In the genomic region with DNA sequence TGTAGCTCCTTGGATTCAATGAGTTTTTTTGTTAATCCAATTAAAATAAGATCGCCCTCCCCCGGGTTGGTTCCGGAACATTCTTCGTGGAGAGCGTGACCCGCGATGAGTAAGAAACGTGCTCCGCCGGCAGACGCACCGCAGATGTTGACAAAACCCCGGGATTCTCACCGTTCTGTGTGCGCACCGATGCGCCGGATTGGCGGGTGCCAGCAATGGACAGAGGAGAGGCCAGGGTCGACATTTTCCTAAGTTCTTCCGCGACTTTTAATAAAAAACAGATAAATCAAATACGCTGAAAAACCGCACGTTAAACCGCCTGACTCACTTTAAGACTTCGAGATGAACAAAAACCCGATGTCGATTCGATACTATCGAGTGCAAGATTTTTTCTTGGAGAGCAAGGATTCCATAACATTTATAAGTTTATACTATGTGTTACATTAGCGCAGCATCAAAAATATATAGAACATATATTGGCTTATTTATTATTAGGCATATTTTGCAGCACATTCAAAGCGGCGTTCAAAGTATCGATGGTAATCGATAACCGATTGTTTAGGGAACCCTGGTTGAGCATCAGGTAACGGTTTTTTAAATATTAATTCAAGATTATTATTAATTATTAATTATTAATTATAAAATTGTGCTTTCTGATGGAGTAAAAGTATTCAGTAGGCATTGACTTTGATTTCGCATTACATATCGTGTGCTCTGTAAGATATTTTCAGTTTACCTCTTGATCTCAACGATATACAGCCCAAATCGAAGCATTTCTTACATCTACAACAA, we compare ENCODE assay signal across 1 fruit fly cellular context.
TF ChIP-seq lines count a peak whose summit lies in the region.

A gene (minus strand): TSS at position 352 of the 792 bp plus-strand sequence.
A gene (plus strand): TSS at position 742 of the 792 bp plus-strand sequence.

TF ChIP-seq in whole organism, embryonic, 481 proteins besides CTCF, POLR2A, EP300 and RAD21 (continued from another document):
- TF ChIP-seq CG30403 (GFP tag; optimal IDR thresholded peaks at IDR 0.05; lab: Kevin White, UChicago), result peak; percentile 6
- no peak for TF ChIP-seq prd (optimal IDR thresholded peaks at IDR 0.05; lab: Kevin White, UChicago)
- TF ChIP-seq prd (GFP tag; IDR thresholded peaks at IDR 0.05; lab: Robert Waterston, UW), result no peak; the same call in 2 of the 3 replicates
- peak; percentile 88 for TF ChIP-seq kay (GFP tag; optimal IDR thresholded peaks at IDR 0.05; lab: Kevin White, UChicago)
- no peak for TF ChIP-seq Meics (GFP tag; optimal IDR thresholded peaks at IDR 0.05; lab: Kevin White, UChicago)
- peak; percentile 77 for TF ChIP-seq Dref (GFP tag; IDR thresholded peaks at IDR 0.05; lab: Robert Waterston, UW)
- TF ChIP-seq CG7271 (tag; optimal IDR thresholded peaks at IDR 0.05; lab: Kevin White, UChicago), result no peak
- TF ChIP-seq ind (GFP tag; optimal IDR thresholded peaks at IDR 0.05; lab: Kevin White, UChicago), result no peak
- TF ChIP-seq CG9437 (GFP tag; optimal IDR thresholded peaks at IDR 0.05; lab: Kevin White, UChicago), result peak; percentile 3
- peak; percentile 75; the same call in 2 of the 3 replicates for TF ChIP-seq CG11560 (tag; IDR thresholded peaks at IDR 0.05; lab: Robert Waterston, UW)
- TF ChIP-seq chinmo (GFP tag; IDR thresholded peaks at IDR 0.05; lab: Robert Waterston, UW; ENCODE audit: partially characterized antibody), result peak; percentile 85; the same call in 3 of the 4 replicates
- TF ChIP-seq Deaf1 (tag; optimal IDR thresholded peaks at IDR 0.05; lab: Kevin White, UChicago), result no peak
- TF ChIP-seq ac (GFP tag; optimal IDR thresholded peaks at IDR 0.05; lab: Kevin White, UChicago), result no peak
- TF ChIP-seq cwo (GFP tag; optimal IDR thresholded peaks at IDR 0.05; lab: Kevin White, UChicago), result no peak
- peak; percentile 95 for TF ChIP-seq unc-4 (GFP tag; IDR thresholded peaks at IDR 0.05; lab: Robert Waterston, UW; ENCODE audit: partially characterized antibody)
- no peak for TF ChIP-seq scrt (GFP tag; optimal IDR thresholded peaks at IDR 0.05; lab: Kevin White, UChicago)
- peak; percentile 14 for TF ChIP-seq gfzf (GFP tag; optimal IDR thresholded peaks at IDR 0.05; lab: Kevin White, UChicago)
- peak; percentile 42 for TF ChIP-seq CG10267 (tag; optimal IDR thresholded peaks at IDR 0.05; lab: Kevin White, UChicago)
- peak; percentile 91 for TF ChIP-seq inv (GFP tag; IDR thresholded peaks at IDR 0.05; lab: Robert Waterston, UW; ENCODE audit: partially characterized antibody)
- peak; percentile 89 for TF ChIP-seq BEAF-32 (GFP tag; optimal IDR thresholded peaks at IDR 0.05; lab: Kevin White, UChicago)
- peak; percentile 81 for TF ChIP-seq E2f2 (GFP tag; IDR thresholded peaks at IDR 0.05; lab: Robert Waterston, UW)
- peak; percentile 23 for TF ChIP-seq CG9797 (GFP tag; optimal IDR thresholded peaks at IDR 0.05; lab: Kevin White, UChicago)
- TF ChIP-seq stwl (tag; optimal IDR thresholded peaks at IDR 0.05; lab: Kevin White, UChicago), result peak; percentile 55
- TF ChIP-seq abd-A (tag; optimal IDR thresholded peaks at IDR 0.05; lab: Kevin White, UChicago), result no peak
- TF ChIP-seq MBD-R2 (GFP tag; IDR thresholded peaks at IDR 0.05; lab: Robert Waterston, UW), result peak; percentile 52; the same call in 1 of the 2 replicates
- TF ChIP-seq Fer2 (tag; optimal IDR thresholded peaks at IDR 0.05; lab: Kevin White, UChicago), result no peak
